Fruit fly (Drosophila melanogaster) whole organism, embryonic: ENCODE measurements around the gene RpS3.

Experiments used
- CG10267 ChIP-seq: fragments of 200-800 bp; sonication (Bioruptor generic); optimal IDR thresholded peaks from 2 replicates; lab custom pipeline; 2018; ENCODE audit warnings: missing biosample characterization, mild to moderate bottlenecking, missing genetic modification characterization, moderate library complexity
- CG10321 ChIP-seq: fragments of 200-800 bp; sonication (Bioruptor generic); IDR thresholded peaks from 2 replicates; pipeline ENCODE4 v1.3.6; 2022; ENCODE audit warnings: missing biosample characterization, missing genetic modification characterization
- CG11247 ChIP-seq: fragments of 200-800 bp; sonication (Bioruptor generic); IDR thresholded peaks from 2 replicates; pipeline ENCODE4 v1.3.6; 2022; ENCODE audit warnings: missing biosample characterization, missing genetic modification characterization
- CG11504 ChIP-seq: fragments of 200-800 bp; sonication (Bioruptor generic); optimal IDR thresholded peaks from 3 replicates; lab custom pipeline; 2019; ENCODE audit warnings: missing biosample characterization, mild to moderate bottlenecking, missing genetic modification characterization, moderate library complexity
- CG12659 ChIP-seq: fragments of 200-800 bp; sonication (Bioruptor generic); optimal IDR thresholded peaks from 3 replicates; lab custom pipeline; 2017; ENCODE audit warnings: mild to moderate bottlenecking, missing biosample characterization, missing genetic modification reagents, missing genetic modification characterization
- CG12744 ChIP-seq: fragments of 200-800 bp; sonication (Bioruptor generic); optimal IDR thresholded peaks from 2 replicates; lab custom pipeline; 2016; ENCODE audit warnings: missing biosample characterization, missing genetic modification characterization
- CG13296 ChIP-seq: fragments of 200-800 bp; sonication (Bioruptor generic); optimal IDR thresholded peaks from 3 replicates; lab custom pipeline; 2018; ENCODE audit warnings: missing biosample characterization, mild to moderate bottlenecking, missing genetic modification characterization
- CG14860 ChIP-seq: fragments of 200-800 bp; sonication (Bioruptor generic); IDR thresholded peaks from 3 replicates; pipeline ENCODE4 v1.3.6; 2022; ENCODE audit warnings: missing biosample characterization, missing genetic modification characterization; ENCODE audit not compliant: partially characterized antibody
- CG17186 ChIP-seq: fragments of 200-800 bp; sonication (Bioruptor generic); optimal IDR thresholded peaks from 3 replicates; lab custom pipeline; 2017; ENCODE audit warnings: missing biosample characterization, missing genetic modification reagents, missing genetic modification characterization
- CG17829 ChIP-seq: fragments of 200-800 bp; optimal IDR thresholded peaks from 2 replicates; lab custom pipeline; 2019; ENCODE audit warnings: missing biosample characterization, mild to moderate bottlenecking, missing genetic modification characterization, moderate library complexity
- CG17912 ChIP-seq: fragments of 200-800 bp; sonication (Bioruptor generic); optimal IDR thresholded peaks from 2 replicates; lab custom pipeline; 2018; ENCODE audit warnings: missing biosample characterization, mild to moderate bottlenecking, missing genetic modification characterization
- CG2199 ChIP-seq: fragments of 200-800 bp; sonication (Bioruptor generic); IDR thresholded peaks from 3 replicates; pipeline ENCODE4 v1.3.6; 2022; ENCODE audit warnings: missing biosample characterization, missing genetic modification characterization
- CG2889 ChIP-seq: fragments of 200-800 bp; sonication (Bioruptor generic); IDR thresholded peaks from 3 replicates; pipeline ENCODE4 v1.3.6; 2022; ENCODE audit warnings: missing biosample characterization, missing genetic modification characterization
- CG32767 ChIP-seq: fragments of 200-800 bp; sonication (Bioruptor generic); IDR thresholded peaks from 2 replicates; pipeline ENCODE4 v1.3.6; 2022; ENCODE audit warnings: missing biosample characterization, missing genetic modification characterization
- CG4282 ChIP-seq: fragments of 200-800 bp; sonication (Bioruptor generic); optimal IDR thresholded peaks from 2 replicates; lab custom pipeline; 2016; ENCODE audit warnings: missing biosample characterization, missing genetic modification characterization
- CG5180 ChIP-seq: fragments of 200-800 bp; sonication (Bioruptor generic); optimal IDR thresholded peaks from 3 replicates; lab custom pipeline; 2017; ENCODE audit warnings: missing biosample characterization, missing genetic modification characterization, mild to moderate bottlenecking, moderate library complexity, missing genetic modification reagents
- CG5245 ChIP-seq: fragments of 200-800 bp; sonication (Bioruptor generic); optimal IDR thresholded peaks from 3 replicates; lab custom pipeline; 2016; ENCODE audit warnings: missing biosample characterization, missing genetic modification characterization
- CG7987 ChIP-seq: fragments of 200-800 bp; sonication (Bioruptor generic); optimal IDR thresholded peaks from 2 replicates; lab custom pipeline; 2018; ENCODE audit warnings: missing biosample characterization, mild to moderate bottlenecking, missing genetic modification characterization, moderate library complexity
- CG8281 ChIP-seq: fragments of 200-800 bp; sonication (Bioruptor generic); optimal IDR thresholded peaks from 2 replicates; lab custom pipeline; 2018; ENCODE audit warnings: missing biosample characterization, mild to moderate bottlenecking, missing genetic modification characterization, moderate library complexity
- Chrac-16 ChIP-seq: fragments of 200-800 bp; sonication (Bioruptor generic); optimal IDR thresholded peaks from 3 replicates; lab custom pipeline; 2016; ENCODE audit warnings: missing biosample characterization, missing genetic modification characterization
- E2f2 ChIP-seq: fragments of 200-800 bp; sonication (Bioruptor generic); IDR thresholded peaks from 2 replicates; pipeline ENCODE4 v1.3.6; 2022; ENCODE audit warnings: missing biosample characterization, missing genetic modification characterization
- Fer3 ChIP-seq: fragments of 200-800 bp; sonication (Bioruptor generic); optimal IDR thresholded peaks from 2 replicates; lab custom pipeline; 2018; ENCODE audit warnings: missing biosample characterization, mild to moderate bottlenecking, missing genetic modification characterization, moderate library complexity
- Jarid2 ChIP-seq: fragments of 200-800 bp; sonication (Bioruptor generic); optimal IDR thresholded peaks from 3 replicates; lab custom pipeline; 2017; ENCODE audit warnings: mild to moderate bottlenecking, missing biosample characterization, missing genetic modification reagents, missing genetic modification characterization
- Kr ChIP-seq: fragments of 200-800 bp; sonication (Bioruptor generic); optimal IDR thresholded peaks from 2 replicates; lab custom pipeline; 2017; ENCODE audit warnings: missing biosample characterization, mild to moderate bottlenecking, missing genetic modification characterization
- Lim3 ChIP-seq: fragments of 200-800 bp; sonication (Bioruptor generic); IDR thresholded peaks from 2 replicates; pipeline ENCODE4 v1.3.6; 2022; ENCODE audit warnings: missing biosample characterization, missing genetic modification characterization
- Mad ChIP-seq: fragments of 200-800 bp; sonication (Bioruptor generic); optimal IDR thresholded peaks from 2 replicates; lab custom pipeline; 2016; ENCODE audit warnings: missing biosample characterization, missing genetic modification characterization
- Mrtf ChIP-seq: fragments of 200-800 bp; sonication (Bioruptor generic); IDR thresholded peaks from 3 replicates; pipeline ENCODE4 v1.3.6; 2022; ENCODE audit warnings: missing biosample characterization, missing genetic modification characterization
- Myb ChIP-seq: fragments of 200-800 bp; sonication (Bioruptor generic); optimal IDR thresholded peaks from 2 replicates; lab custom pipeline; 2016; ENCODE audit warnings: missing biosample characterization, missing genetic modification characterization
- Poxn ChIP-seq: fragments of 200-800 bp; sonication (Bioruptor generic); IDR thresholded peaks from 2 replicates; pipeline ENCODE4 v1.3.6; 2022; ENCODE audit warnings: missing biosample characterization, missing genetic modification characterization
- Ravus ChIP-seq: fragments of 200-800 bp; sonication (Bioruptor generic); IDR thresholded peaks from 2 replicates; pipeline ENCODE4 v1.3.6; 2022; ENCODE audit warnings: missing biosample characterization, missing genetic modification characterization
- Scr ChIP-seq: fragments of 200-800 bp; sonication (Bioruptor generic); IDR thresholded peaks from 2 replicates; pipeline ENCODE4 v1.3.6; 2022; ENCODE audit warnings: missing biosample characterization, missing genetic modification characterization; ENCODE audit not compliant: partially characterized antibody
- Sox100B ChIP-seq: fragments of 200-800 bp; sonication (Bioruptor generic); optimal IDR thresholded peaks from 3 replicates; lab custom pipeline; 2018; ENCODE audit warnings: missing biosample characterization, mild to moderate bottlenecking, missing genetic modification characterization
- Trl ChIP-seq, 3 experiments: fragments of >200 bp in 2 of 3; fragments of 200-800 bp in 1 of 3; sonication (Bioruptor generic) in 1 of 3; optimal IDR thresholded peaks; 2 replicates in 1 of 3; 3 replicates in 2 of 3; lab custom pipeline; 2016 to 2017; ENCODE audit warnings: missing biosample characterization in 1 of 3, missing genetic modification characterization in 1 of 3
- ara ChIP-seq: fragments of 200-800 bp; sonication (Bioruptor generic); IDR thresholded peaks from 2 replicates; pipeline ENCODE4 v1.3.6; 2022; ENCODE audit warnings: missing biosample characterization, missing genetic modification characterization
- ash1 ChIP-seq: fragments of 200-800 bp; sonication (Bioruptor generic); optimal IDR thresholded peaks from 2 replicates; lab custom pipeline; 2018; ENCODE audit warnings: missing biosample characterization, mild to moderate bottlenecking, missing genetic modification characterization
- bab2 ChIP-seq: fragments of 200-800 bp; sonication (Bioruptor generic); optimal IDR thresholded peaks from 2 replicates; lab custom pipeline; 2016; ENCODE audit warnings: missing biosample characterization, missing genetic modification characterization
- bigmax ChIP-seq: fragments of 200-800 bp; sonication (Bioruptor generic); optimal IDR thresholded peaks from 2 replicates; lab custom pipeline; 2018; ENCODE audit warnings: missing biosample characterization, mild to moderate bottlenecking, missing genetic modification characterization
- fru ChIP-seq: fragments of >200 bp; optimal IDR thresholded peaks from 2 replicates; lab custom pipeline; 2017
- fu2 ChIP-seq: fragments of 200-800 bp; sonication (Bioruptor generic); optimal IDR thresholded peaks from 2 replicates; lab custom pipeline; 2016; ENCODE audit warnings: missing biosample characterization, missing genetic modification characterization
- gt ChIP-seq: fragments of 200-800 bp; sonication (Bioruptor generic); IDR thresholded peaks from 2 replicates; pipeline ENCODE4 v1.3.6; 2022; ENCODE audit warnings: missing biosample characterization, missing genetic modification characterization
- h ChIP-seq: fragments of >200 bp; optimal IDR thresholded peaks from 2 replicates; lab custom pipeline; 2017
- hb ChIP-seq: fragments of 200-800 bp; sonication (Bioruptor generic); IDR thresholded peaks from 3 replicates; pipeline ENCODE4 v1.3.6; 2022; ENCODE audit warnings: missing biosample characterization, missing genetic modification characterization; ENCODE audit not compliant: partially characterized antibody
- her ChIP-seq: fragments of 200-800 bp; sonication (Bioruptor generic); optimal IDR thresholded peaks from 2 replicates; lab custom pipeline; 2016; ENCODE audit warnings: missing biosample characterization, missing genetic modification characterization
- insv ChIP-seq, 2 experiments: fragments of 200-800 bp; sonication (Bioruptor generic); optimal IDR thresholded peaks; 3 replicates each; lab custom pipeline; 2016 to 2018; ENCODE audit warnings: missing biosample characterization in 2 of 2, missing genetic modification characterization in 2 of 2
- kay ChIP-seq: fragments of 200-800 bp; sonication (Bioruptor generic); optimal IDR thresholded peaks from 2 replicates; lab custom pipeline; 2016; ENCODE audit warnings: missing biosample characterization, missing genetic modification characterization
- ro ChIP-seq: fragments of 200-800 bp; sonication (Bioruptor generic); IDR thresholded peaks from 2 replicates; pipeline ENCODE4 v1.3.6; 2022; ENCODE audit warnings: missing biosample characterization, missing genetic modification characterization
- seq ChIP-seq: fragments of 200-800 bp; sonication (Bioruptor generic); IDR thresholded peaks from 2 replicates; pipeline ENCODE4 v1.3.6; 2022; ENCODE audit warnings: missing biosample characterization, missing genetic modification characterization
- sisA ChIP-seq: fragments of 200-800 bp; sonication (Bioruptor generic); IDR thresholded peaks from 2 replicates; pipeline ENCODE4 v1.3.6; 2022; ENCODE audit warnings: missing biosample characterization, missing genetic modification characterization
- vfl ChIP-seq: fragments of 200-800 bp; sonication (Bioruptor generic); optimal IDR thresholded peaks from 2 replicates; lab custom pipeline; 2016; ENCODE audit warnings: missing biosample characterization, missing genetic modification characterization
- yki ChIP-seq: fragments of >200 bp; optimal IDR thresholded peaks from 3 replicates; lab custom pipeline; 2018
- zfh1 ChIP-seq: fragments of 200-800 bp; sonication (Bioruptor generic); IDR thresholded peaks from 3 replicates; pipeline ENCODE4 v1.3.6; 2022; ENCODE audit warnings: missing biosample characterization, missing genetic modification characterization

The RpS3 gene

dm6 chr3R:23332535-23333333, 25.9 kb upstream of the RpS3 start (continued):
- TF ChIP-seq seq (peak; percentile 42; the same call in 1 of the 2 replicates), Poxn (GFP tag; lab: Robert Waterston, UW) (no peak), CG7987 (GFP tag; lab: Kevin White, UChicago) (no peak), CG5180 (peak; percentile 30), Chrac-16 (GFP tag; lab: Kevin White, UChicago) (peak; percentile 38), CG14860 (no peak), CG4282 (GFP tag; lab: Kevin White, UChicago) (no peak), CG2889 (GFP tag; lab: Robert Waterston, UW) (no peak), bab2 (GFP tag; lab: Kevin White, UChicago) (peak; percentile 32), fu2 (GFP tag; lab: Kevin White, UChicago) (peak; percentile 9), Trl (optimal IDR thresholded peaks at IDR 0.05; lab: Kevin White, UChicago) (no peak), Trl (GFP tag; optimal IDR thresholded peaks at IDR 0.05; lab: Kevin White, UChicago) (peak; percentile 31), CG8281 (tag; lab: Kevin White, UChicago) (no peak), CG32767 (GFP tag; lab: Robert Waterston, UW) (no peak), CG11504 (tag; lab: Kevin White, UChicago) (peak; percentile 76), CG13296 (peak; percentile 0), Sox100B (GFP tag; lab: Kevin White, UChicago) (peak; percentile 70), hb (GFP tag; lab: Robert Waterston, UW) (no peak), bigmax (GFP tag; lab: Kevin White, UChicago) (no peak), CG12659 (GFP tag; lab: Kevin White, UChicago) (peak; percentile 50), h (lab: Kevin White, UChicago) (no peak), Jarid2 (GFP tag; lab: Kevin White, UChicago) (no peak), Lim3 (GFP tag; lab: Robert Waterston, UW) (no peak), CG17186 (GFP tag; lab: Kevin White, UChicago) (no peak), CG10267 (peak; percentile 46), Scr (GFP tag; lab: Robert Waterston, UW) (no peak), ara (GFP tag; lab: Robert Waterston, UW) (no peak), CG10321 (no peak), ash1 (no peak), insv (GFP tag; optimal IDR thresholded peaks at IDR 0.05; lab: Kevin White, UChicago) (no peak), CG5245 (peak; percentile 2), CG2199 (no peak), Mrtf (GFP tag; lab: Robert Waterston, UW) (no peak), yki (lab: Kevin White, UChicago) (no peak), sisA (GFP tag; lab: Robert Waterston, UW) (no peak), ro (no peak), her (no peak), Myb (GFP tag; lab: Kevin White, UChicago) (no peak), CG17912 (GFP tag; lab: Kevin White, UChicago) (no peak), E2f2 (GFP tag; lab: Robert Waterston, UW) (no peak), gt (GFP tag; lab: Robert Waterston, UW) (0 out of 2 replicates have a peak, but pooled peaks have one; percentile 11), zfh1 (no peak), vfl (GFP tag; lab: Kevin White, UChicago) (no peak), CG17829 (tag; lab: Kevin White, UChicago) (peak; percentile 67), Ravus (GFP tag; lab: Robert Waterston, UW) (no peak), CG11247 (GFP tag; lab: Robert Waterston, UW) (no peak), CG12744 (no peak), Kr (GFP tag; lab: Kevin White, UChicago) (no peak), kay (GFP tag; lab: Kevin White, UChicago) (peak; percentile 42), Fer3 (tag; lab: Kevin White, UChicago) (peak; percentile 62), Mad (no peak), fru (no peak)
